Worm (Caenorhabditis elegans) whole organism, young adult: ENCODE measurements around the gene Y54G2A.13.

Experiments
- B0019.2 ChIP-seq: fragments of 200-800 bp; sonication (Bioruptor generic); conservative IDR thresholded peaks from 2 replicates; pipeline ENCODE4 v1.3.6; 2022; ENCODE audit warnings: missing genetic modification reagents, missing genetic modification characterization, missing compliant biosample characterization
- B0261.1 ChIP-seq: sonication (generic microtip); optimal IDR thresholded peaks from 2 replicates; lab custom pipeline; 2016; ENCODE audit warnings: mild to moderate bottlenecking, missing genetic modification characterization, moderate library complexity, missing compliant biosample characterization
- C06A6.2 ChIP-seq: fragments of 200-800 bp; sonication (Bioruptor generic); conservative IDR thresholded peaks from 2 replicates; pipeline ENCODE4 v1.3.6; 2022; ENCODE audit warnings: missing genetic modification characterization, missing compliant biosample characterization
- D2030.7 ChIP-seq: fragments of 200-800 bp; sonication (Bioruptor generic); IDR thresholded peaks from 2 replicates; pipeline ENCODE4 v1.3.6; 2022; ENCODE audit warnings: missing genetic modification reagents, missing genetic modification characterization, missing compliant biosample characterization
- F22D6.2 ChIP-seq: sonication (generic microtip); optimal IDR thresholded peaks from 2 replicates; lab custom pipeline; 2016; ENCODE audit warnings: mild to moderate bottlenecking, missing genetic modification characterization, missing compliant biosample characterization
- F23B12.7 ChIP-seq: sonication (generic microtip); optimal IDR thresholded peaks from 2 replicates; lab custom pipeline; 2017; ENCODE audit warnings: missing genetic modification characterization, mild to moderate bottlenecking, missing compliant biosample characterization, antibody characterized with exemption, moderate library complexity; ENCODE audit not compliant: insufficient read depth
- F37B4.10 ChIP-seq: fragments of 200-800 bp; sonication (Bioruptor generic); IDR thresholded peaks from 2 replicates; pipeline ENCODE4 v1.3.6; 2022; ENCODE audit warnings: missing genetic modification characterization, missing compliant biosample characterization
- F39B2.1 ChIP-seq: fragments of 200-800 bp; sonication (Bioruptor generic); IDR thresholded peaks from 2 replicates; pipeline ENCODE4 v1.3.6; 2022; ENCODE audit warnings: missing genetic modification reagents, missing genetic modification characterization, missing compliant biosample characterization
- F49E8.2 ChIP-seq: sonication (generic microtip); optimal IDR thresholded peaks from 3 replicates; lab custom pipeline; 2017; ENCODE audit warnings: missing genetic modification characterization, mild to moderate bottlenecking, missing compliant biosample characterization, antibody characterized with exemption, moderate library complexity; ENCODE audit not compliant: insufficient read depth
- F57A8.1 ChIP-seq: fragments of 200-800 bp; sonication (Bioruptor generic); optimal IDR thresholded peaks from 2 replicates; lab custom pipeline; 2018; ENCODE audit warnings: mild to moderate bottlenecking, missing genetic modification characterization, moderate library complexity, missing compliant biosample characterization
- T07F8.4 ChIP-seq: sonication (generic microtip); optimal IDR thresholded peaks from 2 replicates; lab custom pipeline; 2016; ENCODE audit warnings: mild to moderate bottlenecking, missing genetic modification characterization, moderate library complexity, missing compliant biosample characterization
- Y53F4B.3 ChIP-seq: fragments of 200-800 bp; sonication (Bioruptor generic); IDR thresholded peaks from 2 replicates; pipeline ENCODE4 v1.3.6; 2022; ENCODE audit warnings: missing genetic modification reagents, missing genetic modification characterization, missing compliant biosample characterization
- Y79H2A.3 ChIP-seq: fragments of 200-800 bp; sonication (Bioruptor generic); conservative IDR thresholded peaks from 2 replicates; pipeline ENCODE4 v1.3.6; 2022; ENCODE audit warnings: missing genetic modification reagents, missing genetic modification characterization, missing compliant biosample characterization
- Y95B8A.8 ChIP-seq: fragments of 200-800 bp; sonication (Bioruptor generic); IDR thresholded peaks from 2 replicates; pipeline ENCODE4 v1.3.6; 2022; ENCODE audit warnings: missing genetic modification reagents, missing genetic modification characterization, missing compliant biosample characterization
- aptf-3 ChIP-seq: fragments of 200-800 bp; sonication (Bioruptor generic); IDR thresholded peaks from 2 replicates; pipeline ENCODE4 v1.3.6; 2022; ENCODE audit warnings: missing genetic modification characterization, missing compliant biosample characterization
- athp-1 ChIP-seq: sonication (generic microtip); optimal IDR thresholded peaks from 2 replicates; lab custom pipeline; 2017; ENCODE audit warnings: mild to moderate bottlenecking, missing genetic modification characterization, missing compliant biosample characterization
- attf-6 ChIP-seq: fragments of 200-800 bp; sonication (Bioruptor generic); IDR thresholded peaks from 2 replicates; pipeline ENCODE4 v1.3.6; 2022; ENCODE audit warnings: missing genetic modification reagents, missing genetic modification characterization, missing compliant biosample characterization
- cebp-1 ChIP-seq, 2 experiments: fragments of 200-800 bp in 1 of 2; sonication (Bioruptor generic) in 1 of 2; sonication (generic microtip) in 1 of 2; IDR thresholded peaks in 1 of 2; optimal IDR thresholded peaks in 1 of 2; 2 replicates each; pipeline versions ENCODE4 v1.3.6 to Lab custom; 2017 to 2022; ENCODE audit warnings: missing compliant biosample characterization in 2 of 2, missing genetic modification characterization in 2 of 2, mild to moderate bottlenecking in 1 of 2, missing genetic modification reagents in 1 of 2, moderate library complexity in 1 of 2
- ceh-100 ChIP-seq: fragments of 200-800 bp; sonication (Bioruptor generic); IDR thresholded peaks from 2 replicates; pipeline ENCODE4 v1.3.6; 2022; ENCODE audit warnings: missing genetic modification reagents, missing genetic modification characterization, missing compliant biosample characterization
- ceh-40 ChIP-seq: fragments of 200-800 bp; sonication (Bioruptor generic); IDR thresholded peaks from 2 replicates; pipeline ENCODE4 v1.3.6; 2022; ENCODE audit warnings: missing genetic modification characterization, missing compliant biosample characterization
- ceh-58 ChIP-seq: fragments of 200-800 bp; sonication (Bioruptor generic); IDR thresholded peaks from 2 replicates; pipeline ENCODE4 v1.3.6; 2022; ENCODE audit warnings: missing genetic modification characterization, missing compliant biosample characterization
- ceh-91 ChIP-seq: fragments of 200-800 bp; sonication (Bioruptor generic); IDR thresholded peaks from 2 replicates; pipeline ENCODE4 v1.3.6; 2022; ENCODE audit warnings: missing genetic modification reagents, missing genetic modification characterization, missing compliant biosample characterization
- efl-1 ChIP-seq: fragments of 150-350 bp; optimal IDR thresholded peaks from 2 replicates; lab custom pipeline; 2014; ENCODE audit warnings: missing biosample characterization, missing genetic modification reagents, missing genetic modification characterization
- egrh-3 ChIP-seq: fragments of 200-800 bp; sonication (Bioruptor generic); IDR thresholded peaks from 2 replicates; pipeline ENCODE4 v1.3.6; 2022; ENCODE audit warnings: missing genetic modification reagents, missing genetic modification characterization, missing compliant biosample characterization
- ets-4 ChIP-seq: fragments of 200-800 bp; sonication (Bioruptor generic); optimal IDR thresholded peaks from 2 replicates; lab custom pipeline; 2018; ENCODE audit warnings: mild to moderate bottlenecking, missing genetic modification characterization, missing compliant biosample characterization
- hmg-20 ChIP-seq: fragments of 200-800 bp; sonication (Bioruptor generic); IDR thresholded peaks from 2 replicates; pipeline ENCODE4 v1.3.6; 2022; ENCODE audit warnings: missing genetic modification reagents, missing genetic modification characterization, missing compliant biosample characterization
- hrde-1 ChIP-seq: sonication (generic microtip); optimal IDR thresholded peaks from 2 replicates; lab custom pipeline; 2016; ENCODE audit warnings: missing genetic modification characterization, mild to moderate bottlenecking, missing compliant biosample characterization, moderate library complexity, missing genotype, missing genetic modification reagents, borderline replicate concordance
- lag-1 ChIP-seq: fragments of 200-800 bp; sonication (Bioruptor generic); IDR thresholded peaks from 2 replicates; pipeline ENCODE4 v1.3.6; 2022; ENCODE audit warnings: missing genetic modification reagents, missing genetic modification characterization, missing compliant biosample characterization
- let-526 ChIP-seq: fragments of 200-800 bp; sonication (Bioruptor generic); IDR thresholded peaks from 2 replicates; pipeline ENCODE4 v1.3.6; 2022; ENCODE audit warnings: missing genetic modification reagents, missing genetic modification characterization, missing compliant biosample characterization
- madf-8 ChIP-seq: fragments of 200-800 bp; sonication (Bioruptor generic); conservative IDR thresholded peaks from 2 replicates; pipeline ENCODE4 v1.3.6; 2022; ENCODE audit warnings: missing genetic modification reagents, missing genetic modification characterization, missing compliant biosample characterization
- mcd-1 ChIP-seq: fragments of 200-800 bp; sonication (Bioruptor generic); IDR thresholded peaks from 2 replicates; pipeline ENCODE4 v1.3.6; 2022; ENCODE audit warnings: missing genetic modification reagents, missing genetic modification characterization, missing compliant biosample characterization
- mes-4 ChIP-seq: sonication (generic microtip); optimal IDR thresholded peaks from 2 replicates; lab custom pipeline; 2016; ENCODE audit warnings: missing genotype, missing genetic modification characterization, missing compliant biosample characterization
- mxl-1 ChIP-seq: sonication (generic microtip); optimal IDR thresholded peaks from 2 replicates; lab custom pipeline; 2016; ENCODE audit warnings: missing genetic modification characterization, missing compliant biosample characterization
- nhr-80 ChIP-seq: sonication (generic microtip); optimal IDR thresholded peaks from 2 replicates; lab custom pipeline; 2016; ENCODE audit warnings: missing genetic modification characterization, missing compliant biosample characterization
- rcor-1 ChIP-seq: fragments of 200-800 bp; sonication (Bioruptor generic); IDR thresholded peaks from 2 replicates; pipeline ENCODE4 v1.3.6; 2022; ENCODE audit warnings: missing genetic modification reagents, missing genetic modification characterization, missing compliant biosample characterization
- repo-1 ChIP-seq: sonication (generic microtip); optimal IDR thresholded peaks from 2 replicates; lab custom pipeline; 2017; ENCODE audit warnings: mild to moderate bottlenecking, missing genetic modification characterization, missing compliant biosample characterization
- rpc-1 ChIP-seq, 2 experiments: fragments of 150-350 bp in 1 of 2; sonication (generic microtip) in 1 of 2; optimal IDR thresholded peaks; 2 replicates each; lab custom pipeline; 2014 to 2018; ENCODE audit warnings: missing biosample characterization in 1 of 2, missing genetic modification characterization in 1 of 2, missing genetic modification reagents in 1 of 2, missing genotype in 1 of 2
- sea-2 ChIP-seq: fragments of 200-800 bp; sonication (Bioruptor generic); IDR thresholded peaks from 2 replicates; pipeline ENCODE4 v1.3.6; 2022; ENCODE audit warnings: missing genetic modification characterization, missing compliant biosample characterization
- snpc-1.1 ChIP-seq: sonication (generic microtip); optimal IDR thresholded peaks from 2 replicates; lab custom pipeline; 2017; ENCODE audit warnings: missing genetic modification characterization, mild to moderate bottlenecking, missing compliant biosample characterization, antibody characterized with exemption, moderate library complexity, missing genotype, missing genetic modification reagents; ENCODE audit not compliant: insufficient read depth
- snpc-1.3 ChIP-seq: sonication (generic microtip); optimal IDR thresholded peaks from 2 replicates; lab custom pipeline; 2017; ENCODE audit warnings: missing genetic modification characterization, mild to moderate bottlenecking, missing compliant biosample characterization, antibody characterized with exemption, moderate library complexity, missing genotype, missing genetic modification reagents; ENCODE audit not compliant: insufficient read depth
- snpc-3.4 ChIP-seq: sonication (generic microtip); optimal IDR thresholded peaks from 2 replicates; lab custom pipeline; 2017; ENCODE audit warnings: missing genetic modification characterization, mild to moderate bottlenecking, missing compliant biosample characterization, antibody characterized with exemption, moderate library complexity, missing genotype, missing genetic modification reagents
- sptf-2 ChIP-seq: fragments of 200-800 bp; sonication (Bioruptor generic); optimal IDR thresholded peaks from 2 replicates; lab custom pipeline; 2018; ENCODE audit warnings: mild to moderate bottlenecking, missing genetic modification characterization, missing compliant biosample characterization
- unc-62 ChIP-seq: fragments of 150-350 bp; optimal IDR thresholded peaks from 2 replicates; lab custom pipeline; 2014; ENCODE audit warnings: missing biosample characterization, missing genetic modification reagents, missing genetic modification characterization
- ztf-18 ChIP-seq: sonication (generic microtip); optimal IDR thresholded peaks from 2 replicates; lab custom pipeline; 2016; ENCODE audit warnings: missing genotype, mild to moderate bottlenecking, missing genetic modification characterization, missing compliant biosample characterization
- ztf-25 ChIP-seq: fragments of 200-800 bp; sonication (Bioruptor generic); IDR thresholded peaks from 2 replicates; pipeline ENCODE4 v1.3.6; 2022; ENCODE audit warnings: missing genetic modification reagents, missing genetic modification characterization, missing compliant biosample characterization
- ztf-26 ChIP-seq: sonication (generic microtip); optimal IDR thresholded peaks from 2 replicates; lab custom pipeline; 2017; ENCODE audit warnings: missing genetic modification characterization, missing compliant biosample characterization
- ztf-6 ChIP-seq: fragments of 200-800 bp; sonication (Bioruptor generic); IDR thresholded peaks from 2 replicates; pipeline ENCODE4 v1.3.6; 2022; ENCODE audit warnings: missing genetic modification reagents, missing genetic modification characterization, missing compliant biosample characterization

Gene Y54G2A.13

DNA sequence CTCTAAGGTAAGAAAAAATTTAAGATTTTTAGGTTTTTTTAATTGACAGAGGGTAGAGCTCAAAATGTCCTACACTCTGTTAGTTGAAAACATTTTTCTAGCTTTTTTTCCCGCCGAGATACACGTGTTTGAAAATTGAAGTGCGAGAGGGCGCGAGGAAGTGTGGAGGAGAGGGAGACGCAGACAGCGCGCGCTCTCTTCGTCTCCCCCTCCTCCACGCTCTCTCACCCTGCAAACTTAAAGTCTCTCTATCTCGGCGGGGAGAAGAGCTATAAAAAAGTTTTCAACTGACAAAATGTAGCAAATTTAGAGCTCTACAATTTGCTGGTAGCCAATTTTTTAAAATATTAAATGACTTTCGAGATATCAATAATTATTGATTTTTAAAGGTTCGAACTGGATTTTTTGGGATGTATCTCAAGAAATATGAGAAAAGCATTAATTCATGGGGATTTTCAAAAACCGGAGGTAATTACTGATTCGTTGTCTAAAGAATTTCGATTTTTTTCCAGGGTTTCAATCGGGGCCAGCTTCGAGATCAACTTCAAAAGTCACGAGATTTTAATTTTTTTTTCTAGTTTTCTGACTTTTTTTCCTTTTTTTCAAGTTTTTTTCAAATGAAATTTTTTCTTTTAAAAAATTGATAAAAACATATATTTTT lies 54.4 kb downstream of the Y54G2A.13 start (continued):
- TF ChIP-seq attf-6: no peak
- TF ChIP-seq T07F8.4 (tag; lab: Kevin White, UChicago): no peak
- peak; percentile 49 for TF ChIP-seq athp-1 (tag; lab: Kevin White, UChicago)
- TF ChIP-seq ztf-18: no peak
- no peak for TF ChIP-seq madf-8
- TF ChIP-seq Y53F4B.3 (GFP tag; lab: Robert Waterston, UW): no peak
- TF ChIP-seq egrh-3: no peak; the same call in 1 of the 2 replicates
- no peak for TF ChIP-seq let-526 (GFP tag; lab: Robert Waterston, UW)
- no peak for TF ChIP-seq lag-1 (GFP tag; lab: Robert Waterston, UW)
- TF ChIP-seq snpc-3.4: no peak
- no peak for TF ChIP-seq ceh-91 (GFP tag; lab: Robert Waterston, UW)
- TF ChIP-seq ztf-6 (GFP tag; lab: Robert Waterston, UW): no peak
- no peak for TF ChIP-seq sptf-2 (GFP tag; lab: Kevin White, UChicago)
- TF ChIP-seq cebp-1 (GFP tag; IDR thresholded peaks at IDR 0.05; lab: Robert Waterston, UW): no peak
- peak; percentile 38 for TF ChIP-seq cebp-1 (tag; optimal IDR thresholded peaks at IDR 0.05; lab: Kevin White, UChicago)
- no peak for TF ChIP-seq Y79H2A.3
- TF ChIP-seq repo-1 (tag; lab: Kevin White, UChicago): no peak
- TF ChIP-seq hmg-20 (GFP tag; lab: Robert Waterston, UW): 0 out of 2 replicates have a peak, but pooled peaks have one; percentile 49
- no peak for TF ChIP-seq ceh-40 (GFP tag; lab: Robert Waterston, UW)
- TF ChIP-seq ets-4 (GFP tag; lab: Kevin White, UChicago): no peak
- TF ChIP-seq B0261.1 (tag; lab: Kevin White, UChicago): no peak
- TF ChIP-seq Y95B8A.8 (GFP tag; lab: Robert Waterston, UW): no peak
- no peak for TF ChIP-seq mes-4 (tag; lab: Kevin White, UChicago)
- no peak for TF ChIP-seq mxl-1 (tag; lab: Kevin White, UChicago)
- TF ChIP-seq F37B4.10 (GFP tag; lab: Robert Waterston, UW): no peak
- TF ChIP-seq D2030.7 (GFP tag; lab: Robert Waterston, UW): no peak
- TF ChIP-seq nhr-80 (tag; lab: Kevin White, UChicago): no peak
- TF ChIP-seq sea-2 (GFP tag; lab: Robert Waterston, UW): no peak
- TF ChIP-seq aptf-3 (GFP tag; lab: Robert Waterston, UW): no peak
- no peak for TF ChIP-seq rcor-1
- TF ChIP-seq F49E8.2 (tag; lab: Kevin White, UChicago): no peak
- TF ChIP-seq hrde-1 (tag; lab: Kevin White, UChicago): no peak
- TF ChIP-seq mcd-1 (GFP tag; lab: Robert Waterston, UW): peak; percentile 27; the same call in 1 of the 2 replicates
- no peak for TF ChIP-seq unc-62 (GFP tag; lab: Kevin White, UChicago)
- 0 out of 2 replicates have a peak, but pooled peaks have one; percentile 16 for TF ChIP-seq B0019.2 (GFP tag; lab: Robert Waterston, UW)
- no peak for TF ChIP-seq C06A6.2
- no peak for TF ChIP-seq snpc-1.3 (tag; lab: Kevin White, UChicago)
- no peak for TF ChIP-seq ceh-58
- no peak for TF ChIP-seq ztf-25 (GFP tag; lab: Robert Waterston, UW)
- no peak for TF ChIP-seq efl-1
- TF ChIP-seq rpc-1 (optimal IDR thresholded peaks at IDR 0.05; lab: Kevin White, UChicago): no peak
- TF ChIP-seq rpc-1 (tag; optimal IDR thresholded peaks at IDR 0.05; lab: Kevin White, UChicago): no peak
- no peak for TF ChIP-seq F39B2.1 (GFP tag; lab: Robert Waterston, UW)
- no peak for TF ChIP-seq F22D6.2 (tag; lab: Kevin White, UChicago)
- TF ChIP-seq F23B12.7 (tag; lab: Kevin White, UChicago): no peak
- no peak for TF ChIP-seq F57A8.1 (GFP tag; lab: Kevin White, UChicago)
- peak; percentile 74 for TF ChIP-seq ztf-26
- TF ChIP-seq snpc-1.1: no peak
- no peak for TF ChIP-seq ceh-100 (GFP tag; lab: Robert Waterston, UW)
